Fruit fly (Drosophila melanogaster) whole organism, embryonic: ENCODE data around the gene Tsp96F.

Source experiments
- ATbp ChIP-seq: fragments of 200-800 bp; sonication (Bioruptor generic); optimal IDR thresholded peaks from 2 replicates; lab custom pipeline; 2017; ENCODE audit warnings: missing biosample characterization, mild to moderate bottlenecking, missing genetic modification characterization, missing genetic modification reagents
- Ada2b ChIP-seq: fragments of 200-800 bp; sonication (Bioruptor generic); IDR thresholded peaks from 2 replicates; pipeline ENCODE4 v1.3.6; 2022; ENCODE audit warnings: missing biosample characterization, missing genetic modification characterization
- Atf3 ChIP-seq: fragments of 200-800 bp; sonication (Bioruptor generic); optimal IDR thresholded peaks from 3 replicates; lab custom pipeline; 2016; ENCODE audit warnings: missing biosample characterization, missing genetic modification characterization
- CG10147 ChIP-seq: fragments of 200-800 bp; sonication (Bioruptor generic); optimal IDR thresholded peaks from 2 replicates; lab custom pipeline; 2019; ENCODE audit warnings: missing biosample characterization, mild to moderate bottlenecking, missing genetic modification characterization, moderate library complexity
- CG10267 ChIP-seq: fragments of 200-800 bp; sonication (Bioruptor generic); optimal IDR thresholded peaks from 2 replicates; lab custom pipeline; 2018; ENCODE audit warnings: missing biosample characterization, mild to moderate bottlenecking, missing genetic modification characterization, moderate library complexity
- CG10274 ChIP-seq: fragments of 200-800 bp; sonication (Bioruptor generic); optimal IDR thresholded peaks from 3 replicates; lab custom pipeline; 2017; ENCODE audit warnings: missing biosample characterization, mild to moderate bottlenecking, missing genetic modification characterization
- CG10431 ChIP-seq: fragments of 200-800 bp; sonication (Bioruptor generic); optimal IDR thresholded peaks from 3 replicates; lab custom pipeline; 2018; ENCODE audit warnings: missing biosample characterization, mild to moderate bottlenecking, missing genetic modification characterization
- CG10959 ChIP-seq: fragments of 200-800 bp; sonication (Bioruptor generic); IDR thresholded peaks from 2 replicates; pipeline ENCODE4 v1.3.6; 2022; ENCODE audit warnings: missing biosample characterization, missing genetic modification characterization
- CG11696 ChIP-seq: fragments of 200-800 bp; sonication (Bioruptor generic); IDR thresholded peaks from 2 replicates; pipeline ENCODE4 v1.3.6; 2022; ENCODE audit warnings: missing biosample characterization, missing genetic modification characterization
- CG12104 ChIP-seq: fragments of 200-800 bp; sonication (Bioruptor generic); optimal IDR thresholded peaks from 3 replicates; lab custom pipeline; 2016; ENCODE audit warnings: missing biosample characterization, missing genetic modification characterization
- CG13894 ChIP-seq: fragments of 200-800 bp; sonication (Bioruptor generic); optimal IDR thresholded peaks from 3 replicates; lab custom pipeline; 2018; ENCODE audit warnings: missing biosample characterization, mild to moderate bottlenecking, missing genetic modification characterization, moderate library complexity
- CG14050 ChIP-seq: fragments of 200-800 bp; sonication (Bioruptor generic); IDR thresholded peaks from 3 replicates; pipeline ENCODE4 v1.3.6; 2022; ENCODE audit warnings: missing biosample characterization, missing genetic modification characterization
- CG15514 ChIP-seq: fragments of 200-800 bp; sonication (Bioruptor generic); optimal IDR thresholded peaks from 3 replicates; lab custom pipeline; 2017; ENCODE audit warnings: missing biosample characterization, missing genetic modification characterization, mild to moderate bottlenecking, moderate library complexity, missing genetic modification reagents
- CG17359 ChIP-seq: fragments of 200-800 bp; sonication (Bioruptor generic); optimal IDR thresholded peaks from 3 replicates; lab custom pipeline; 2018; ENCODE audit warnings: missing biosample characterization, mild to moderate bottlenecking, missing genetic modification characterization, moderate library complexity
- CG18599 ChIP-seq: fragments of 200-800 bp; sonication (Bioruptor generic); optimal IDR thresholded peaks from 3 replicates; lab custom pipeline; 2017; ENCODE audit warnings: missing biosample characterization, missing genetic modification characterization, mild to moderate bottlenecking, moderate library complexity, missing genetic modification reagents
- CG2116 ChIP-seq: fragments of 200-800 bp; sonication (Bioruptor generic); optimal IDR thresholded peaks from 3 replicates; lab custom pipeline; 2018; ENCODE audit warnings: missing biosample characterization, mild to moderate bottlenecking, missing genetic modification characterization
- CG32532 ChIP-seq: fragments of 200-800 bp; sonication (Bioruptor generic); IDR thresholded peaks from 2 replicates; pipeline ENCODE4 v1.3.6; 2022; ENCODE audit warnings: missing biosample characterization, missing genetic modification characterization
- CG32767 ChIP-seq: fragments of 200-800 bp; sonication (Bioruptor generic); IDR thresholded peaks from 2 replicates; pipeline ENCODE4 v1.3.6; 2022; ENCODE audit warnings: missing biosample characterization, missing genetic modification characterization
- CG4730 ChIP-seq: fragments of 200-800 bp; sonication (Bioruptor generic); IDR thresholded peaks from 2 replicates; pipeline ENCODE4 v1.3.6; 2022; ENCODE audit warnings: missing biosample characterization, missing genetic modification characterization
- CG5245 ChIP-seq: fragments of 200-800 bp; sonication (Bioruptor generic); optimal IDR thresholded peaks from 3 replicates; lab custom pipeline; 2016; ENCODE audit warnings: missing biosample characterization, missing genetic modification characterization
- CG9215 ChIP-seq: fragments of 200-800 bp; sonication (Bioruptor generic); IDR thresholded peaks from 2 replicates; pipeline ENCODE4 v1.3.6; 2022; ENCODE audit warnings: missing biosample characterization, missing genetic modification characterization
- CG9437 ChIP-seq: fragments of 200-800 bp; sonication (Bioruptor generic); optimal IDR thresholded peaks from 2 replicates; lab custom pipeline; 2018; ENCODE audit warnings: missing biosample characterization, mild to moderate bottlenecking, missing genetic modification characterization
- CG9727 ChIP-seq: fragments of 200-800 bp; sonication (Bioruptor generic); optimal IDR thresholded peaks from 3 replicates; lab custom pipeline; 2017; ENCODE audit warnings: missing biosample characterization, mild to moderate bottlenecking, missing genetic modification characterization
- CrebB ChIP-seq: fragments of 200-800 bp; sonication (Bioruptor generic); optimal IDR thresholded peaks from 3 replicates; lab custom pipeline; 2018; ENCODE audit warnings: missing biosample characterization, mild to moderate bottlenecking, missing genetic modification characterization
- Dbx ChIP-seq: fragments of 200-800 bp; sonication (Bioruptor generic); IDR thresholded peaks from 3 replicates; pipeline ENCODE4 v1.3.6; 2022; ENCODE audit warnings: missing biosample characterization, missing genetic modification characterization
- Doc2 ChIP-seq: fragments of 200-800 bp; sonication (Bioruptor generic); IDR thresholded peaks from 2 replicates; pipeline ENCODE4 v1.3.6; 2022; ENCODE audit warnings: missing biosample characterization, missing genetic modification characterization
- ERR ChIP-seq: fragments of 200-800 bp; sonication (Bioruptor generic); optimal IDR thresholded peaks from 2 replicates; lab custom pipeline; 2016; ENCODE audit warnings: missing biosample characterization, missing genetic modification characterization
- HLH54F ChIP-seq: fragments of 200-800 bp; sonication (Bioruptor generic); optimal IDR thresholded peaks from 3 replicates; lab custom pipeline; 2016; ENCODE audit warnings: missing biosample characterization, missing genetic modification characterization
- HmgD ChIP-seq: fragments of 200-800 bp; sonication (Bioruptor generic); optimal IDR thresholded peaks from 3 replicates; lab custom pipeline; 2016; ENCODE audit warnings: missing biosample characterization, missing genetic modification characterization
- HmgZ ChIP-seq: fragments of 200-800 bp; sonication (Bioruptor generic); optimal IDR thresholded peaks from 2 replicates; lab custom pipeline; 2018; ENCODE audit warnings: missing biosample characterization, mild to moderate bottlenecking, missing genetic modification characterization
- Meics ChIP-seq: fragments of 200-800 bp; sonication (Bioruptor generic); optimal IDR thresholded peaks from 2 replicates; lab custom pipeline; 2017; ENCODE audit warnings: missing biosample characterization, mild to moderate bottlenecking, missing genetic modification characterization
- Nf-YB ChIP-seq: fragments of 200-800 bp; sonication (Bioruptor generic); optimal IDR thresholded peaks from 3 replicates; lab custom pipeline; 2019; ENCODE audit warnings: missing biosample characterization, mild to moderate bottlenecking, missing genetic modification characterization, moderate library complexity
- Six4 ChIP-seq: fragments of 200-800 bp; sonication (Bioruptor generic); optimal IDR thresholded peaks from 2 replicates; lab custom pipeline; 2016; ENCODE audit warnings: missing biosample characterization, missing genetic modification characterization
- TFAM ChIP-seq: fragments of 200-800 bp; sonication (Bioruptor generic); optimal IDR thresholded peaks from 2 replicates; lab custom pipeline; 2017; ENCODE audit warnings: missing biosample characterization, missing genetic modification characterization, inconsistent platforms
- Tbp ChIP-seq: fragments of >200 bp; optimal IDR thresholded peaks from 2 replicates; lab custom pipeline; 2018; ENCODE audit warnings: missing biosample characterization, missing genetic modification characterization
- bcd ChIP-seq: fragments of 200-800 bp; sonication (Bioruptor generic); optimal IDR thresholded peaks from 2 replicates; lab custom pipeline; 2017; ENCODE audit warnings: missing biosample characterization, mild to moderate bottlenecking, missing genetic modification characterization
- bigmax ChIP-seq: fragments of 200-800 bp; sonication (Bioruptor generic); optimal IDR thresholded peaks from 2 replicates; lab custom pipeline; 2018; ENCODE audit warnings: missing biosample characterization, mild to moderate bottlenecking, missing genetic modification characterization
- cato ChIP-seq: fragments of 200-800 bp; sonication (Bioruptor generic); optimal IDR thresholded peaks from 2 replicates; lab custom pipeline; 2016; ENCODE audit warnings: missing biosample characterization, missing genetic modification characterization, borderline replicate concordance
- cwo ChIP-seq: fragments of 200-800 bp; sonication (Bioruptor generic); optimal IDR thresholded peaks from 3 replicates; lab custom pipeline; 2017; ENCODE audit warnings: missing biosample characterization, missing genetic modification characterization, mild to moderate bottlenecking, moderate library complexity, missing genetic modification reagents
- dm ChIP-seq: fragments of 200-800 bp; sonication (Bioruptor generic); optimal IDR thresholded peaks from 3 replicates; lab custom pipeline; 2016; ENCODE audit warnings: missing biosample characterization, missing genetic modification characterization
- eve ChIP-seq, 2 experiments: fragments of >200 bp; optimal IDR thresholded peaks; 2 replicates each; lab custom pipeline; 2017; ENCODE audit warnings: missing biosample characterization in 2 of 2, missing genetic modification characterization in 2 of 2
- gem ChIP-seq: fragments of 200-800 bp; sonication (Bioruptor generic); optimal IDR thresholded peaks from 2 replicates; lab custom pipeline; 2019; ENCODE audit warnings: missing biosample characterization, mild to moderate bottlenecking, missing genetic modification characterization, moderate library complexity
- gsb ChIP-seq: fragments of 200-800 bp; sonication (Bioruptor generic); IDR thresholded peaks from 2 replicates; pipeline ENCODE4 v1.3.6; 2022; ENCODE audit warnings: missing biosample characterization, missing genetic modification characterization
- mirr ChIP-seq: fragments of 200-800 bp; sonication (Bioruptor generic); optimal IDR thresholded peaks from 3 replicates; lab custom pipeline; 2018; ENCODE audit warnings: missing biosample characterization, mild to moderate bottlenecking, missing genetic modification characterization
- oc ChIP-seq: fragments of 200-800 bp; sonication (Bioruptor generic); optimal IDR thresholded peaks from 2 replicates; lab custom pipeline; 2018; ENCODE audit warnings: missing biosample characterization, mild to moderate bottlenecking, missing genetic modification characterization, moderate library complexity
- seq ChIP-seq: fragments of 200-800 bp; sonication (Bioruptor generic); IDR thresholded peaks from 2 replicates; pipeline ENCODE4 v1.3.6; 2022; ENCODE audit warnings: missing biosample characterization, missing genetic modification characterization
- slbo ChIP-seq: fragments of 200-800 bp; sonication (Bioruptor generic); IDR thresholded peaks from 2 replicates; pipeline ENCODE4 v1.3.6; 2022; ENCODE audit warnings: missing biosample characterization, missing genetic modification characterization
- slp2 ChIP-seq: fragments of 200-800 bp; sonication (Bioruptor generic); optimal IDR thresholded peaks from 2 replicates; lab custom pipeline; 2016; ENCODE audit warnings: missing biosample characterization, missing genetic modification characterization
- ssp ChIP-seq: fragments of 200-800 bp; sonication (Bioruptor generic); IDR thresholded peaks from 2 replicates; pipeline ENCODE4 v1.3.6; 2022; ENCODE audit warnings: missing biosample characterization, missing genetic modification characterization
- stc ChIP-seq: fragments of 200-800 bp; sonication (Bioruptor generic); IDR thresholded peaks from 2 replicates; pipeline ENCODE4 v1.3.6; 2022; ENCODE audit warnings: missing biosample characterization, missing genetic modification characterization
- unpg ChIP-seq: fragments of 200-800 bp; sonication (Bioruptor generic); optimal IDR thresholded peaks from 3 replicates; lab custom pipeline; 2018; ENCODE audit warnings: missing biosample characterization, mild to moderate bottlenecking, missing genetic modification characterization, moderate library complexity
- zf30C ChIP-seq: fragments of 200-800 bp; sonication (Bioruptor generic); optimal IDR thresholded peaks from 3 replicates; lab custom pipeline; 2018; ENCODE audit warnings: missing biosample characterization, mild to moderate bottlenecking, missing genetic modification characterization

The Tsp96F gene

dm6 chr3R:25854825-25855224, 26.4 kb downstream of the Tsp96F start (continued):
- no peak for TF ChIP-seq CG32767 (GFP tag; lab: Robert Waterston, UW)
- peak; percentile 11 for TF ChIP-seq CG9727 (GFP tag; lab: Kevin White, UChicago)
- no peak for TF ChIP-seq ATbp (GFP tag; lab: Kevin White, UChicago)
- no peak for TF ChIP-seq Atf3 (GFP tag; lab: Kevin White, UChicago)
- no peak for TF ChIP-seq HmgD (GFP tag; lab: Kevin White, UChicago)
- TF ChIP-seq CG10959, result no peak
- no peak for TF ChIP-seq ERR
- TF ChIP-seq bcd, result no peak
- peak; percentile 28 for TF ChIP-seq unpg
- no peak for TF ChIP-seq Doc2 (GFP tag; lab: Robert Waterston, UW)
- no peak for TF ChIP-seq CG13894 (tag; lab: Kevin White, UChicago)
- TF ChIP-seq CG4730 (GFP tag; lab: Robert Waterston, UW), result no peak
- TF ChIP-seq CG18599 (GFP tag; lab: Kevin White, UChicago), result peak; percentile 76
- TF ChIP-seq zf30C (GFP tag; lab: Kevin White, UChicago), result no peak
- no peak for TF ChIP-seq CG2116 (GFP tag; lab: Kevin White, UChicago)
- TF ChIP-seq Dbx (GFP tag; lab: Robert Waterston, UW), result peak; percentile 58; the same call in 1 of the 3 replicates
- TF ChIP-seq TFAM (GFP tag; lab: Kevin White, UChicago), result no peak
- no peak for TF ChIP-seq HmgZ (tag; lab: Kevin White, UChicago)
- peak in 1 of 2 experiments; percentile 41 for TF ChIP-seq eve (GFP tag; optimal IDR thresholded peaks at IDR 0.05; lab: Kevin White, UChicago)
- no peak for TF ChIP-seq CG10431 (GFP tag; lab: Kevin White, UChicago)
- no peak for TF ChIP-seq CrebB (tag; lab: Kevin White, UChicago)
- TF ChIP-seq CG9215 (GFP tag; lab: Robert Waterston, UW), result 0 out of 2 replicates have a peak, but pooled peaks have one; percentile 12
- no peak for TF ChIP-seq cato (GFP tag; lab: Kevin White, UChicago)
- no peak for TF ChIP-seq CG5245 (GFP tag; lab: Kevin White, UChicago)
- TF ChIP-seq cwo, result peak; percentile 25
- no peak for TF ChIP-seq CG10267
- no peak for TF ChIP-seq Six4
- TF ChIP-seq CG12104, result no peak
- TF ChIP-seq Meics (GFP tag; lab: Kevin White, UChicago), result peak; percentile 19
- peak; percentile 46 for TF ChIP-seq gem (tag; lab: Kevin White, UChicago)
- no peak for TF ChIP-seq seq (GFP tag; lab: Robert Waterston, UW)
- peak; percentile 49; the same call in 1 of the 2 replicates for TF ChIP-seq slbo (GFP tag; lab: Robert Waterston, UW)
- peak; percentile 46; the same call in 1 of the 2 replicates for TF ChIP-seq Ada2b (GFP tag; lab: Robert Waterston, UW)
- peak; percentile 26 for TF ChIP-seq CG15514
- TF ChIP-seq CG14050 (GFP tag; lab: Robert Waterston, UW), result no peak
- no peak for TF ChIP-seq CG17359 (tag; lab: Kevin White, UChicago)
- TF ChIP-seq mirr (GFP tag; lab: Kevin White, UChicago), result no peak
- no peak for TF ChIP-seq Nf-YB (GFP tag; lab: Kevin White, UChicago)
- no peak for TF ChIP-seq gsb (GFP tag; lab: Robert Waterston, UW)
- TF ChIP-seq oc (tag; lab: Kevin White, UChicago), result no peak
- no peak for TF ChIP-seq bigmax
- no peak for TF ChIP-seq CG11696 (GFP tag; lab: Robert Waterston, UW)
- TF ChIP-seq stc (GFP tag; lab: Robert Waterston, UW), result 0 out of 2 replicates have a peak, but pooled peaks have one; percentile 15
- peak; percentile 25 for TF ChIP-seq CG10147 (GFP tag; lab: Kevin White, UChicago)
- peak; percentile 17; the same call in 1 of the 2 replicates for TF ChIP-seq ssp
- TF ChIP-seq CG9437 (GFP tag; lab: Kevin White, UChicago), result no peak
- TF ChIP-seq CG10274 (GFP tag; lab: Kevin White, UChicago), result no peak
- peak; percentile 30 for TF ChIP-seq CG32532 (GFP tag; lab: Robert Waterston, UW)
- no peak for TF ChIP-seq dm (GFP tag; lab: Kevin White, UChicago)
- no peak for TF ChIP-seq Tbp
- no peak for TF ChIP-seq slp2 (GFP tag; lab: Kevin White, UChicago)
- TF ChIP-seq HLH54F, result no peak
